Fruit fly (Drosophila melanogaster): ENCODE data around the gene Dhfr.

Gene Dhfr

dm6 chr3R:16442937-16443336, 38.0 kb upstream of the Dhfr start, which contains the start of the genes Ttc1 and CG14882 (continued):
- TF ChIP-seq row (GFP tag; IDR thresholded peaks at IDR 0.05): peak; percentile 95
- TF ChIP-seq Dip3 (GFP tag; optimal IDR thresholded peaks at IDR 0.05): peak; percentile 90
- peak; percentile 86 for TF ChIP-seq Mad (GFP tag; optimal IDR thresholded peaks at IDR 0.05)
- TF ChIP-seq PHDP (tag; optimal IDR thresholded peaks at IDR 0.05): peak; percentile 87
- TF ChIP-seq CG1832 (GFP tag; optimal IDR thresholded peaks at IDR 0.05): no peak
- TF ChIP-seq CG8388 (GFP tag; optimal IDR thresholded peaks at IDR 0.05): peak; percentile 77
- TF ChIP-seq CG10431 (GFP tag; optimal IDR thresholded peaks at IDR 0.05): peak; percentile 40
- TF ChIP-seq sob (GFP tag; IDR thresholded peaks at IDR 0.05): peak; percentile 88
- TF ChIP-seq CG5180 (GFP tag; optimal IDR thresholded peaks at IDR 0.05): no peak
- TF ChIP-seq h (optimal IDR thresholded peaks at IDR 0.05): no peak
- no peak for TF ChIP-seq chinmo (GFP tag; IDR thresholded peaks at IDR 0.05; ENCODE audit: partially characterized antibody)
- TF ChIP-seq Sox102F (GFP tag; optimal IDR thresholded peaks at IDR 0.05): no peak
- TF ChIP-seq twi (tag; optimal IDR thresholded peaks at IDR 0.05): peak; percentile 52
- peak; percentile 83 for TF ChIP-seq HmgZ (tag; optimal IDR thresholded peaks at IDR 0.05)
- peak; percentile 56 for TF ChIP-seq CG16815 (GFP tag; optimal IDR thresholded peaks at IDR 0.05)
- TF ChIP-seq Rx (GFP tag; IDR thresholded peaks at IDR 0.05): peak; percentile 72
- peak; percentile 54; the same call in 2 of the 3 replicates for TF ChIP-seq CG34224 (GFP tag; IDR thresholded peaks at IDR 0.05; ENCODE audit: partially characterized antibody)
- peak; percentile 82 for TF ChIP-seq CG8290 (GFP tag; optimal IDR thresholded peaks at IDR 0.05)
- TF ChIP-seq CG8290 (tag; optimal IDR thresholded peaks at IDR 0.05): peak in 1 of 2 experiments; percentile 78
- TF ChIP-seq Meics (GFP tag; optimal IDR thresholded peaks at IDR 0.05): peak; percentile 80
- peak; percentile 74 for TF ChIP-seq CG17359 (tag; optimal IDR thresholded peaks at IDR 0.05)
- TF ChIP-seq pzg (GFP tag; optimal IDR thresholded peaks at IDR 0.05): peak; percentile 49
- peak; percentile 84 for TF ChIP-seq CG13123 (GFP tag; optimal IDR thresholded peaks at IDR 0.05)
- TF ChIP-seq dmrt99B (tag; optimal IDR thresholded peaks at IDR 0.05): no peak
- TF ChIP-seq sim (GFP tag; IDR thresholded peaks at IDR 0.05): peak; percentile 47; the same call in 1 of the 2 replicates
- TF ChIP-seq Dek (tag; optimal IDR thresholded peaks at IDR 0.05): peak; percentile 73
- peak; percentile 94 for TF ChIP-seq CG17328 (GFP tag; IDR thresholded peaks at IDR 0.05)
- TF ChIP-seq TFAM (GFP tag; optimal IDR thresholded peaks at IDR 0.05): peak; percentile 1
- TF ChIP-seq gro (GFP tag; optimal IDR thresholded peaks at IDR 0.05): peak; percentile 91
- TF ChIP-seq Hmx (GFP tag; optimal IDR thresholded peaks at IDR 0.05): peak; percentile 59
- TF ChIP-seq Ssrp (tag; optimal IDR thresholded peaks at IDR 0.05): peak; percentile 75
- peak; percentile 24 for TF ChIP-seq MESR4 (GFP tag; optimal IDR thresholded peaks at IDR 0.05)
- TF ChIP-seq CG10462 (GFP tag; optimal IDR thresholded peaks at IDR 0.05): peak; percentile 87
- peak; percentile 33 for TF ChIP-seq Sry-β (GFP tag; optimal IDR thresholded peaks at IDR 0.05)
- TF ChIP-seq vvl (GFP tag; IDR thresholded peaks at IDR 0.05): peak; percentile 92
- TF ChIP-seq ab (GFP tag; optimal IDR thresholded peaks at IDR 0.05): peak; percentile 32
- peak; percentile 34; the same call in 1 of the 2 replicates for TF ChIP-seq Ada2b (GFP tag; IDR thresholded peaks at IDR 0.05)
- TF ChIP-seq gsb-n (tag; optimal IDR thresholded peaks at IDR 0.05): peak; percentile 74
- peak; percentile 53 for TF ChIP-seq CG1233 (GFP tag; optimal IDR thresholded peaks at IDR 0.05)
- TF ChIP-seq CG3847 (GFP tag; IDR thresholded peaks at IDR 0.05): peak; percentile 91
- peak; percentile 63 for TF ChIP-seq CG12104 (GFP tag; optimal IDR thresholded peaks at IDR 0.05)
- TF ChIP-seq pho (GFP tag; optimal IDR thresholded peaks at IDR 0.05): peak; percentile 90
- no peak for TF ChIP-seq abd-A (tag; optimal IDR thresholded peaks at IDR 0.05)
- peak; percentile 51 for TF ChIP-seq CG6683 (GFP tag; optimal IDR thresholded peaks at IDR 0.05)
- peak; percentile 81 for TF ChIP-seq maf-S (GFP tag; optimal IDR thresholded peaks at IDR 0.05)
- peak; percentile 74 for TF ChIP-seq ssp (GFP tag; IDR thresholded peaks at IDR 0.05)
- peak; percentile 82 for TF ChIP-seq tup (GFP tag; optimal IDR thresholded peaks at IDR 0.05)
- TF ChIP-seq yki (optimal IDR thresholded peaks at IDR 0.05): no peak
- no peak for TF ChIP-seq fru (optimal IDR thresholded peaks at IDR 0.05)
- no peak for TF ChIP-seq pan (optimal IDR thresholded peaks at IDR 0.05)
- peak in 1 of 2 experiments; percentile 81 for TF ChIP-seq pan (GFP tag; optimal IDR thresholded peaks at IDR 0.05 in 1 of 2, IDR thresholded peaks at IDR 0.05 in 1 of 2)
- peak; percentile 70 for TF ChIP-seq CG1603 (tag; optimal IDR thresholded peaks at IDR 0.05)
